Worm (Caenorhabditis elegans) whole organism, L4 larva: ENCODE measurements around the gene Y53F4B.36.
A peak's percentile ranks its signal among the peaks of the same experiment; 100 is the strongest.

ENCODE experiments used
- Y105C5A.15 ChIP-seq: fragments of 200-800 bp; sonication (Bioruptor generic); IDR thresholded peaks from 2 replicates; pipeline ENCODE4 v1.3.6; 2022; ENCODE audit warnings: missing genetic modification characterization, missing compliant biosample characterization
- aha-1 ChIP-seq: fragments of 150-350 bp; peaks from one replicate; lab custom pipeline; 2014; ENCODE audit warnings: missing biosample characterization, missing genetic modification characterization
- egl-43 ChIP-seq: fragments of 200-800 bp; sonication (Bioruptor generic); IDR thresholded peaks from 2 replicates; pipeline ENCODE4 v1.3.6; 2022; ENCODE audit warnings: missing genetic modification reagents, missing genetic modification characterization, missing compliant biosample characterization
- mdt-29 ChIP-seq: fragments of 200-800 bp; sonication (Bioruptor generic); IDR thresholded peaks from 2 replicates; pipeline ENCODE4 v1.3.6; 2022; ENCODE audit warnings: missing genetic modification reagents, missing genetic modification characterization, missing compliant biosample characterization
- mep-1 ChIP-seq: fragments of 150-350 bp; sonication (generic microtip); optimal IDR thresholded peaks from 3 replicates; lab custom pipeline; 2014; ENCODE audit warnings: missing biosample characterization, missing genetic modification characterization
- nhr-10 ChIP-seq: fragments of 150-350 bp; optimal IDR thresholded peaks from 2 replicates; lab custom pipeline; 2014; ENCODE audit warnings: missing biosample characterization, missing genetic modification characterization
- nhr-42 ChIP-seq: fragments of 200-800 bp; sonication (Bioruptor generic); IDR thresholded peaks from 2 replicates; pipeline ENCODE4 v1.3.6; 2022; ENCODE audit warnings: missing genetic modification characterization, missing compliant biosample characterization
- nhr-6 ChIP-seq: fragments of 150-350 bp; optimal IDR thresholded peaks from 2 replicates; lab custom pipeline; 2014; ENCODE audit warnings: missing biosample characterization, missing genetic modification characterization
- set-16 ChIP-seq: fragments of 200-800 bp; sonication (Bioruptor generic); IDR thresholded peaks from 2 replicates; pipeline ENCODE4 v1.3.6; 2022; ENCODE audit warnings: missing genetic modification reagents, missing genetic modification characterization, missing compliant biosample characterization
- skn-1 ChIP-seq: fragments of 150-350 bp; optimal IDR thresholded peaks from 2 replicates; lab custom pipeline; 2014; ENCODE audit warnings: missing biosample characterization, missing genetic modification characterization
- snpc-4 ChIP-seq: fragments of 150-350 bp; optimal IDR thresholded peaks from 2 replicates; lab custom pipeline; 2014; ENCODE audit warnings: missing biosample characterization, missing genetic modification characterization
- unc-62 ChIP-seq, 3 experiments: fragments of 150-350 bp in 1 of 3; sonication (generic microtip); optimal IDR thresholded peaks in 2 of 3; peaks in 1 of 3; 1 replicate in 1 of 3; 2 replicates in 2 of 3; lab custom pipeline; 2014 to 2017; ENCODE audit warnings: missing biosample characterization in 3 of 3, missing genetic modification characterization in 3 of 3, missing genetic modification reagents in 3 of 3, missing genotype in 1 of 3
- zip-11 ChIP-seq: fragments of 200-800 bp; sonication (Bioruptor generic); IDR thresholded peaks from 2 replicates; pipeline ENCODE4 v1.3.6; 2022; ENCODE audit warnings: missing genetic modification characterization, missing compliant biosample characterization
- zip-2 ChIP-seq: fragments of 150-350 bp; optimal IDR thresholded peaks from 2 replicates; lab custom pipeline; 2014; ENCODE audit warnings: missing biosample characterization, missing genetic modification characterization

Y53F4B.36 gene

DNA sequence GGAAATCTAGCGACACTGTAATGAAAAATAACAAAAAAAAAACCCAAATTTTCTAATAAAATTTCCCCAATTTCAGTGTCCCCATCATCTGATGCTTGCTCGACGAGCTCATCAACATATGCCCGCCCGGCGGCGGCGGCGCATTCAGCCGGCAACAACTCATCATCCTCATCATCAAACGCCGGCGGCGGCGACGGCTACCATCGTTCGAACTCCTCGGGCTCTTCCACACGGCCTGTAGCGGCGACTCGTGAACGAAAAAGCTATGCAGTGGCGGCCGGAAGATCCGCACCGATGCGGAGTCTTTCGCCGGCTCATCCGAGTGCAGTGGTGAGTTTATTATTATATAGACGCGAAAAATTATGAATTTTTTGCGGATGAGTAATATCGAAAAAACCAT is 44.4 kb downstream of the Y53F4B.36 start:
- TF ChIP-seq nhr-10 (tag; lab: Kevin White, UChicago) (no peak), zip-2 (tag; lab: Kevin White, UChicago) (no peak), nhr-42 (GFP tag; lab: Robert Waterston, UW) (0 out of 2 replicates have a peak, but pooled peaks have one; percentile 16), zip-11 (0 out of 2 replicates have a peak, but pooled peaks have one; percentile 32), mdt-29 (0 out of 2 replicates have a peak, but pooled peaks have one; percentile 7), set-16 (GFP tag; lab: Robert Waterston, UW) (peak; percentile 88)

DNA sequence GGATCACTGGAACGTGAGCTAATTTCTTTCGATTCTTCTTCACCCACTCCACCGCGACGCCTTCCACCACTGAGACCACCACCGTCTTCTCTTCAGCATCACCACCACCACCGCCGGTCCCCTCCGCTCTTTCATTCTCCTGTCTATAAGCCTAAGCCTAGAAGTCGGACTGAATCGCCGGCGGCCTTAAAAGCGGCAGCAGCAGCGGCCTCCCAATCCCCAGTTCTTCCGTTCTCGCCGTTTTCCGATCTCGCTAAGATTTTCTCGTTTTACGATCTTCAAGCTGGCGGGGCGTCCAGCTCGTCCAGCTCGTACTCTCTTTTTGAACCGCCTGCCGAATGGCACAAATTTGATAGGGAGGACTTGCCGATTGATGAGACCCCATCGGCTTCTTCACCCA is 50.4 kb downstream of the Y53F4B.36 start:
- TF ChIP-seq Y105C5A.15 (GFP tag; lab: Robert Waterston, UW) (no peak), aha-1 (tag; lab: Kevin White, UChicago) (peak; percentile 57), snpc-4 (tag; lab: Kevin White, UChicago) (no peak), egl-43 (0 out of 2 replicates have a peak, but pooled peaks have one; percentile 13), nhr-6 (tag; lab: Kevin White, UChicago) (no peak), set-16 (GFP tag; lab: Robert Waterston, UW) (peak; percentile 89), mep-1 (no peak)

DNA sequence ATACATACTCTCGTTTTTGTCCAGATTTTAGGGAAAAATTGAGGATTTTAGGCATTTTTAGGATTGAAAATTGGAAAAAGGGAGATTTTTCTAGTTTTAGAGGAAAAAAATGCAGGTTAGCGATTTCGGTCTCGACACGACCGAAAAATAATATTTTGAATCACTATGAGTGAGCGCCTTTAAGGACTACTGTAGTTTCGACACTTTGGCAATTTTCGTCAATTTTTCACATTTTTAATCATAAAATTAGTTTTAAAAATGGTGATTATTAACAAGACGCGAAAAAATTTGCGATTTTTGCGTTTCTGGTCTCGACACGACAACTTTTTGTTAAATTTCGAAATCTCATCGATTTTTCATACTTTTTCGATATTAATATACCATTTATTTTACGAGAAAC is 51.1 kb downstream of the Y53F4B.36 start:
- TF ChIP-seq unc-62 (GFP tag; optimal IDR thresholded peaks at IDR 0.05 in 1 of 2; lab: Kevin White, UChicago) (peak in 1 of 2 experiments; percentile 91), unc-62 (tag; optimal IDR thresholded peaks at IDR 0.05; lab: Kevin White, UChicago) (no peak), skn-1 (tag; lab: Kevin White, UChicago) (no peak)
